Fruit fly (Drosophila melanogaster) whole organism, embryonic: ENCODE measurements around the gene Dhc93AB.

ENCODE experiments used
- Adf1 ChIP-seq: fragments of 200-800 bp; sonication (Bioruptor generic); IDR thresholded peaks from 2 replicates; pipeline ENCODE4 v1.3.6; 2022; ENCODE audit warnings: missing biosample characterization, missing genetic modification characterization
- Antp ChIP-seq: fragments of 200-800 bp; sonication (Bioruptor generic); optimal IDR thresholded peaks from 3 replicates; lab custom pipeline; 2016; ENCODE audit warnings: missing biosample characterization, missing genetic modification characterization
- CG10366 ChIP-seq: fragments of 200-800 bp; sonication (Bioruptor generic); IDR thresholded peaks from 2 replicates; pipeline ENCODE4 v1.3.6; 2022; ENCODE audit warnings: missing biosample characterization, missing genetic modification characterization
- CG11247 ChIP-seq: fragments of 200-800 bp; sonication (Bioruptor generic); IDR thresholded peaks from 2 replicates; pipeline ENCODE4 v1.3.6; 2022; ENCODE audit warnings: missing biosample characterization, missing genetic modification characterization
- CG12155 ChIP-seq: fragments of 200-800 bp; sonication (Bioruptor generic); optimal IDR thresholded peaks from 3 replicates; lab custom pipeline; 2016; ENCODE audit warnings: missing biosample characterization, missing genetic modification characterization
- CG12236 ChIP-seq: fragments of 200-800 bp; sonication (Bioruptor generic); optimal IDR thresholded peaks from 2 replicates; lab custom pipeline; 2016; ENCODE audit warnings: missing biosample characterization, missing genetic modification characterization
- CG13123 ChIP-seq: fragments of 200-800 bp; sonication (Bioruptor generic); optimal IDR thresholded peaks from 2 replicates; lab custom pipeline; 2016; ENCODE audit warnings: missing biosample characterization, missing genetic modification characterization
- CG14014 ChIP-seq: fragments of 200-800 bp; sonication (Bioruptor generic); IDR thresholded peaks from 2 replicates; pipeline ENCODE4 v1.3.6; 2022; ENCODE audit warnings: missing biosample characterization, missing genetic modification characterization
- CG14860 ChIP-seq: fragments of 200-800 bp; sonication (Bioruptor generic); IDR thresholded peaks from 3 replicates; pipeline ENCODE4 v1.3.6; 2022; ENCODE audit warnings: missing biosample characterization, missing genetic modification characterization; ENCODE audit not compliant: partially characterized antibody
- CG1529 ChIP-seq: fragments of 200-800 bp; sonication (Bioruptor generic); optimal IDR thresholded peaks from 3 replicates; lab custom pipeline; 2018; ENCODE audit warnings: missing biosample characterization, missing genetic modification characterization
- CG16779 ChIP-seq: fragments of 200-800 bp; sonication (Bioruptor generic); IDR thresholded peaks from 2 replicates; pipeline ENCODE4 v1.3.6; 2022; ENCODE audit warnings: missing biosample characterization, missing genetic modification characterization
- CG31388 ChIP-seq: fragments of 200-800 bp; sonication (Bioruptor generic); optimal IDR thresholded peaks from 2 replicates; lab custom pipeline; 2016; ENCODE audit warnings: missing biosample characterization, missing genetic modification characterization
- CG31441 ChIP-seq: fragments of 200-800 bp; sonication (Bioruptor generic); IDR thresholded peaks from 2 replicates; pipeline ENCODE4 v1.3.6; 2022; ENCODE audit warnings: missing biosample characterization, missing genetic modification characterization
- CG34224 ChIP-seq: fragments of 200-800 bp; sonication (Bioruptor generic); IDR thresholded peaks from 3 replicates; pipeline ENCODE4 v1.3.6; 2022; ENCODE audit warnings: missing biosample characterization, missing genetic modification characterization; ENCODE audit not compliant: partially characterized antibody
- CG34376 ChIP-seq: fragments of 200-800 bp; sonication (Bioruptor generic); optimal IDR thresholded peaks from 2 replicates; lab custom pipeline; 2018; ENCODE audit warnings: missing biosample characterization, mild to moderate bottlenecking, missing genetic modification characterization
- CG3847 ChIP-seq: fragments of 200-800 bp; sonication (Bioruptor generic); IDR thresholded peaks from 2 replicates; pipeline ENCODE4 v1.3.6; 2022; ENCODE audit warnings: missing biosample characterization, missing genetic modification characterization
- CG4424 ChIP-seq: fragments of 200-800 bp; sonication (Bioruptor generic); optimal IDR thresholded peaks from 3 replicates; lab custom pipeline; 2016; ENCODE audit warnings: missing biosample characterization, missing genetic modification characterization
- CG7963 ChIP-seq: fragments of 200-800 bp; sonication (Bioruptor generic); IDR thresholded peaks from 3 replicates; pipeline ENCODE4 v1.3.6; 2022; ENCODE audit warnings: missing biosample characterization, missing genetic modification characterization; ENCODE audit not compliant: partially characterized antibody
- CG8359 ChIP-seq: fragments of 200-800 bp; sonication (Bioruptor generic); optimal IDR thresholded peaks from 2 replicates; lab custom pipeline; 2017; ENCODE audit warnings: missing biosample characterization, mild to moderate bottlenecking, missing genetic modification characterization, borderline replicate concordance
- CrebB ChIP-seq: fragments of 200-800 bp; sonication (Bioruptor generic); optimal IDR thresholded peaks from 3 replicates; lab custom pipeline; 2018; ENCODE audit warnings: missing biosample characterization, mild to moderate bottlenecking, missing genetic modification characterization
- Dll ChIP-seq: fragments of 200-800 bp; sonication (Bioruptor generic); IDR thresholded peaks from 4 replicates; pipeline ENCODE4 v1.3.6; 2022; ENCODE audit warnings: missing biosample characterization, missing genetic modification characterization; ENCODE audit not compliant: partially characterized antibody
- Eip74EF ChIP-seq, 2 experiments: fragments of 200-800 bp in 1 of 2; fragments of >200 bp in 1 of 2; sonication (Bioruptor generic) in 1 of 2; optimal IDR thresholded peaks; 2 replicates each; lab custom pipeline; 2017 to 2019; ENCODE audit warnings: missing biosample characterization in 2 of 2, missing genetic modification characterization in 2 of 2, mild to moderate bottlenecking in 1 of 2, moderate library complexity in 1 of 2
- Elba2 ChIP-seq: fragments of 200-800 bp; sonication (Bioruptor generic); optimal IDR thresholded peaks from 3 replicates; lab custom pipeline; 2016; ENCODE audit warnings: missing biosample characterization, missing genetic modification characterization
- H2.0 ChIP-seq: fragments of 200-800 bp; sonication (Bioruptor generic); IDR thresholded peaks from 2 replicates; pipeline ENCODE4 v1.3.6; 2022; ENCODE audit warnings: missing biosample characterization, missing genetic modification characterization
- HLH54F ChIP-seq: fragments of 200-800 bp; sonication (Bioruptor generic); optimal IDR thresholded peaks from 3 replicates; lab custom pipeline; 2016; ENCODE audit warnings: missing biosample characterization, missing genetic modification characterization
- Med ChIP-seq: fragments of 200-800 bp; sonication (Bioruptor generic); peaks from one replicate; lab custom pipeline; 2016; ENCODE audit warnings: missing biosample characterization, missing genetic modification characterization, mild to moderate bottlenecking, inconsistent platforms, moderate library complexity
- NfI ChIP-seq: fragments of 200-800 bp; sonication (Bioruptor generic); optimal IDR thresholded peaks from 3 replicates; lab custom pipeline; 2018; ENCODE audit warnings: missing biosample characterization, mild to moderate bottlenecking, missing genetic modification characterization, moderate library complexity
- Optix ChIP-seq: fragments of 200-800 bp; sonication (Bioruptor generic); IDR thresholded peaks from 3 replicates; pipeline ENCODE4 v1.3.6; 2022; ENCODE audit warnings: missing biosample characterization, missing genetic modification characterization
- Sin3A ChIP-seq: fragments of >200 bp; optimal IDR thresholded peaks from 2 replicates; lab custom pipeline; 2018
- Trl ChIP-seq, 3 experiments: fragments of >200 bp in 2 of 3; fragments of 200-800 bp in 1 of 3; sonication (Bioruptor generic) in 1 of 3; optimal IDR thresholded peaks; 2 replicates in 1 of 3; 3 replicates in 2 of 3; lab custom pipeline; 2016 to 2017; ENCODE audit warnings: missing biosample characterization in 1 of 3, missing genetic modification characterization in 1 of 3
- amos ChIP-seq: fragments of 200-800 bp; sonication (Bioruptor generic); IDR thresholded peaks from 2 replicates; pipeline ENCODE4 v1.3.6; 2022; ENCODE audit warnings: missing biosample characterization, missing genetic modification characterization; ENCODE audit not compliant: partially characterized antibody
- chm ChIP-seq: fragments of 200-800 bp; sonication (Bioruptor generic); IDR thresholded peaks from 2 replicates; pipeline ENCODE4 v1.3.6; 2022; ENCODE audit warnings: missing biosample characterization, missing genetic modification characterization
- cwo ChIP-seq: fragments of 200-800 bp; sonication (Bioruptor generic); optimal IDR thresholded peaks from 3 replicates; lab custom pipeline; 2017; ENCODE audit warnings: missing biosample characterization, missing genetic modification characterization, mild to moderate bottlenecking, moderate library complexity, missing genetic modification reagents
- dan ChIP-seq: fragments of 200-800 bp; sonication (Bioruptor generic); IDR thresholded peaks from 2 replicates; pipeline ENCODE4 v1.3.6; 2022; ENCODE audit warnings: missing biosample characterization, missing genetic modification characterization
- dysf ChIP-seq: fragments of 200-800 bp; sonication (Bioruptor generic); IDR thresholded peaks from 3 replicates; pipeline ENCODE4 v1.3.6; 2022; ENCODE audit warnings: missing biosample characterization, missing genetic modification characterization
- exex ChIP-seq: fragments of 200-800 bp; sonication (Bioruptor generic); optimal IDR thresholded peaks from 4 replicates; lab custom pipeline; 2018; ENCODE audit warnings: missing biosample characterization, mild to moderate bottlenecking, missing genetic modification characterization, moderate library complexity
- hb ChIP-seq: fragments of 200-800 bp; sonication (Bioruptor generic); IDR thresholded peaks from 3 replicates; pipeline ENCODE4 v1.3.6; 2022; ENCODE audit warnings: missing biosample characterization, missing genetic modification characterization; ENCODE audit not compliant: partially characterized antibody
- insv ChIP-seq, 2 experiments: fragments of 200-800 bp; sonication (Bioruptor generic); optimal IDR thresholded peaks; 3 replicates each; lab custom pipeline; 2016 to 2018; ENCODE audit warnings: missing biosample characterization in 2 of 2, missing genetic modification characterization in 2 of 2
- jumu ChIP-seq: fragments of 200-800 bp; sonication (Bioruptor generic); optimal IDR thresholded peaks from 3 replicates; lab custom pipeline; 2016; ENCODE audit warnings: missing biosample characterization, missing genetic modification characterization
- lbe ChIP-seq: fragments of 200-800 bp; sonication (Bioruptor generic); optimal IDR thresholded peaks from 2 replicates; lab custom pipeline; 2016; ENCODE audit warnings: missing biosample characterization, mild to moderate bottlenecking, missing genetic modification characterization
- mirr ChIP-seq: fragments of 200-800 bp; sonication (Bioruptor generic); optimal IDR thresholded peaks from 3 replicates; lab custom pipeline; 2018; ENCODE audit warnings: missing biosample characterization, mild to moderate bottlenecking, missing genetic modification characterization
- pnt ChIP-seq: fragments of 200-800 bp; sonication (Bioruptor generic); optimal IDR thresholded peaks from 3 replicates; lab custom pipeline; 2016; ENCODE audit warnings: missing biosample characterization, missing genetic modification characterization
- sc ChIP-seq, 3 experiments: fragments of >200 bp in 2 of 3; fragments of 200-800 bp in 1 of 3; sonication (Bioruptor generic) in 1 of 3; optimal IDR thresholded peaks; 2 replicates in 2 of 3; 3 replicates in 1 of 3; lab custom pipeline; 2017; ENCODE audit warnings: mild to moderate bottlenecking in 1 of 3, missing biosample characterization in 1 of 3, missing genetic modification characterization in 1 of 3, missing genetic modification reagents in 1 of 3
- shn ChIP-seq: fragments of 200-800 bp; sonication (Bioruptor generic); optimal IDR thresholded peaks from 3 replicates; lab custom pipeline; 2016; ENCODE audit warnings: missing biosample characterization, missing genetic modification characterization
- sima ChIP-seq: fragments of 200-800 bp; sonication (Bioruptor generic); optimal IDR thresholded peaks from 2 replicates; lab custom pipeline; 2016; ENCODE audit warnings: missing biosample characterization, missing genetic modification characterization
- trh ChIP-seq: fragments of 200-800 bp; sonication (Bioruptor generic); optimal IDR thresholded peaks from 2 replicates; lab custom pipeline; 2016; ENCODE audit warnings: missing biosample characterization, missing genetic modification characterization
- wek ChIP-seq: fragments of 200-800 bp; sonication (Bioruptor generic); optimal IDR thresholded peaks from 3 replicates; lab custom pipeline; 2018; ENCODE audit warnings: missing biosample characterization, mild to moderate bottlenecking, missing genetic modification characterization, moderate library complexity

The Dhc93AB gene

DNA sequence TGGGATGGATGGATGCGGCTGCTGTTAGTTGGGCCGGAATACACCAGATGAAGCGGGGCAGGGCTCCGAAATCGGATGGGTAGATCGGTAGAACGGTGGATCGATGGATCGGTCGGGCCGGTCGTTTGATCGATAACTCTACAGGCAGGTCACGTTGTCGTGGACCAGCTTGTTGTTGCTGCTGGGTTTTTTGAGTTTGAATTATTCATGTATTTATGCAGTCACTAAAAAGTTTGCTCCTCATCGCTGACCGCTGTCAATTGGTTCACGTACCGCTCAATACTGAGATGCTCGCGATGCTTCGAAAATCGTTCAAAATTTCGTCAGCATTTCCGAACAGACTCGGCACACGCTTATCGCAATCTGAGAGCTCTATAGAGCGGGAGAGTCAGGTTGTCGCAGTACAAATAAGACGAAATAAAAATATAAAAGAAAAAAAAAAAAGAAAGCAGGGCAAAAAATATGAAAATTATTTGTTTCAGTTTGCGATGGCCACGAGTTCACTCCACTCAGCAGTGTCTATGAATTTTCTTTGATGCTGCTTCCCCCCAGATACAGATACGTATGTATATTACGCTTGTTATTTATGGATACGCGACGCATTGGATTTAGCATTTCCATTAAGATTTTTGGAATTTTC is 18.3 kb downstream of the Dhc93AB start, which contains the start of gene peg (continued):
- TF ChIP-seq chm (GFP tag; lab: Robert Waterston, UW) = no peak
- no peak for TF ChIP-seq CG31441 (GFP tag; lab: Robert Waterston, UW)
- no peak for TF ChIP-seq CG13123 (GFP tag; lab: Kevin White, UChicago)
- no peak for TF ChIP-seq CG7963 (GFP tag; lab: Robert Waterston, UW)
- TF ChIP-seq exex = no peak
- no peak for TF ChIP-seq Antp (GFP tag; lab: Kevin White, UChicago)
- TF ChIP-seq trh = no peak
- no peak for TF ChIP-seq CG14860 (GFP tag; lab: Robert Waterston, UW)
- TF ChIP-seq CG16779 (GFP tag; lab: Robert Waterston, UW) = no peak
- no peak for TF ChIP-seq CG8359 (GFP tag; lab: Kevin White, UChicago)
- TF ChIP-seq dan (GFP tag; lab: Robert Waterston, UW) = no peak
- TF ChIP-seq sima (GFP tag; lab: Kevin White, UChicago) = no peak
- TF ChIP-seq CG14014 (GFP tag; lab: Robert Waterston, UW) = no peak

dm6 chr3R:21022769-21023517 is 19.4 kb downstream of the Dhc93AB start:
- TF ChIP-seq sc (optimal IDR thresholded peaks at IDR 0.05; lab: Kevin White, UChicago) (no peak), sc (GFP tag; optimal IDR thresholded peaks at IDR 0.05; lab: Kevin White, UChicago) (no peak), hb (GFP tag; lab: Robert Waterston, UW) (no peak), Optix (GFP tag; lab: Robert Waterston, UW) (no peak), CG4424 (GFP tag; lab: Kevin White, UChicago) (no peak), wek (no peak), CG12155 (GFP tag; lab: Kevin White, UChicago) (no peak), Med (GFP tag; lab: Kevin White, UChicago) (no peak), CG3847 (GFP tag; lab: Robert Waterston, UW) (no peak), Eip74EF (GFP tag; optimal IDR thresholded peaks at IDR 0.05; lab: Kevin White, UChicago) (no peak), Adf1 (GFP tag; lab: Robert Waterston, UW) (no peak), dysf (0 out of 3 replicates have a peak, but pooled peaks have one; percentile 23), mirr (no peak), CG34376 (peak; percentile 45), H2.0 (no peak), CG10366 (no peak), CG12236 (no peak), Elba2 (GFP tag; lab: Kevin White, UChicago) (no peak), amos (no peak), NfI (GFP tag; lab: Kevin White, UChicago) (no peak), jumu (GFP tag; lab: Kevin White, UChicago) (no peak), lbe (GFP tag; lab: Kevin White, UChicago) (no peak), Trl (optimal IDR thresholded peaks at IDR 0.05; lab: Kevin White, UChicago) (peak in 1 of 2 experiments; percentile 26), Trl (GFP tag; optimal IDR thresholded peaks at IDR 0.05; lab: Kevin White, UChicago) (no peak), Dll (GFP tag; lab: Robert Waterston, UW) (no peak), cwo (GFP tag; lab: Kevin White, UChicago) (peak; percentile 92), CrebB (tag; lab: Kevin White, UChicago) (no peak), insv (GFP tag; optimal IDR thresholded peaks at IDR 0.05; lab: Kevin White, UChicago) (no peak), Sin3A (lab: Kevin White, UChicago) (no peak), pnt (GFP tag; lab: Kevin White, UChicago) (no peak), HLH54F (no peak), CG31388 (GFP tag; lab: Kevin White, UChicago) (no peak), CG34224 (no peak), dan (GFP tag; lab: Robert Waterston, UW) (no peak), CG1529 (GFP tag; lab: Kevin White, UChicago) (no peak), shn (GFP tag; lab: Kevin White, UChicago) (no peak), CG11247 (GFP tag; lab: Robert Waterston, UW) (no peak)
